Fruit fly (Drosophila melanogaster) whole organism: ENCODE results near the gene CG18598.

ENCODE experiments used
- Dll ChIP-seq: fragments of >200 bp; optimal IDR thresholded peaks from 2 replicates; lab custom pipeline; 2017
- EcR ChIP-seq, 2 experiments: fragments of >200 bp; optimal IDR thresholded peaks; 2 replicates each; lab custom pipeline; 2017; ENCODE audit warnings: missing biosample characterization in 2 of 2, missing genetic modification characterization in 2 of 2, missing genetic modification reagents in 2 of 2
- pan ChIP-seq: fragments of >200 bp; optimal IDR thresholded peaks from 2 replicates; lab custom pipeline; 2017
- psq ChIP-seq: fragments of >200 bp; optimal IDR thresholded peaks from 2 replicates; lab custom pipeline; 2017
- usp ChIP-seq: fragments of >200 bp; optimal IDR thresholded peaks from 2 replicates; lab custom pipeline; 2017; ENCODE audit warnings: missing biosample characterization, missing genetic modification characterization, mixed read lengths

DNA sequence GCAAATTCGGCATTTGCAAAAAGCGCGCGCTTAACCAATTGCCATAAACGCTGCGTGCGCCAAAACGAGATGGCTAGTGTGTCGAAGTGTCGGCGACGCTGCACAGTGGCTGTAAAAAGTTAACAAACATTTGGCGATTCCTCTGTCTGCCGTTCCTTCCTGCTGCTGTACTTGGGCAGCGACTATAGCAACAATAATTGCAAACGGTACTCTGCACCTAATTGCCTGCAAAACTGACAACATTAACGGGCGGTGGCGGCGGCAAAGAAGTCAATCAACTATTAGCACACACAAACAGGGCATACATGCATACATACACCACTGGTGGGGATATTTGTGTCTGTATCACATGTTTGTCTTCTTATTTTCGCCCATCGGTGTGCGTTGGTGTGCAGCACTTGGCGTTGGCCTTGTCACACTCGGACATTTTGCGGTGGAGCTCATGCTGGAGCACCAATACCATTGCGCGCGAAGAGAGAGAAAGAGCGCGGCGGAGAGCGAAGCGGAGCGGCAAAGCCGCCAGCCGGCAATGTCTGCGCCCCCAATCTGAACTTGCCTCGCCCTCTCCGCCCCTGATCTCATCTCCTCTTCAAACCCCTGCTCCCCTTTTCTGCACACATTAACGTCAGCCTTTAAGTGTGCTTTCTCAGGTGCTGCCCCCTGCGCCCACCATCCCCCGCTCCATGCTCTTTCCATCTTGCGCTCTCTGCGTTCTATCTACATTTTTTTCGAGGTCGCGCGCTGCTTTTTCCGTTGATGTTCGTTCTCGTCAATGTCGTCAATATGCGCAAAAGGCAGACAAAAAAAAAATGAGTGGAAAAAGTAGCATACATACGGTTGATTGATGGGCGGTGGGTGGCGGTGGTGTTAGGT, 6.5 kb upstream of the CG18598 start:
- TF ChIP-seq psq (lab: Kevin White, UChicago): no peak
- TF ChIP-seq usp (GFP tag; lab: Kevin White, UChicago): no peak
- no peak for TF ChIP-seq pan
- peak in 1 of 2 experiments; percentile 79 for TF ChIP-seq EcR (GFP tag; optimal IDR thresholded peaks at IDR 0.05; lab: Kevin White, UChicago)
- TF ChIP-seq Dll (lab: Kevin White, UChicago): peak; percentile 93
